Fruit fly (Drosophila melanogaster): ENCODE measurements around the gene Tango6.
A peak's percentile ranks its signal among the peaks of the same experiment; 100 is the strongest.

The Tango6 gene

dm6 chr2L:19014881-19015366 is 46.1 kb downstream of the Tango6 start (continued):
- TF ChIP-seq CG7556 (GFP tag; optimal IDR thresholded peaks at IDR 0.05) (peak; percentile 53), sd (tag; optimal IDR thresholded peaks at IDR 0.05) (peak; percentile 72), CG14050 (GFP tag; IDR thresholded peaks at IDR 0.05) (no peak), CrebB (tag; optimal IDR thresholded peaks at IDR 0.05) (no peak), ERR (GFP tag; optimal IDR thresholded peaks at IDR 0.05) (no peak), Ravus (GFP tag; IDR thresholded peaks at IDR 0.05) (no peak), Hmr (GFP tag; optimal IDR thresholded peaks at IDR 0.05) (no peak), dan (GFP tag; IDR thresholded peaks at IDR 0.05) (no peak), CG2202 (tag; optimal IDR thresholded peaks at IDR 0.05) (no peak), CG4820 (GFP tag; optimal IDR thresholded peaks at IDR 0.05) (no peak), wdn (GFP tag; IDR thresholded peaks at IDR 0.05) (no peak), CHES-1-like (GFP tag; optimal IDR thresholded peaks at IDR 0.05) (no peak), CG5180 (GFP tag; optimal IDR thresholded peaks at IDR 0.05) (no peak), Tbp (GFP tag; optimal IDR thresholded peaks at IDR 0.05) (no peak), CG18476 (GFP tag; optimal IDR thresholded peaks at IDR 0.05) (peak; percentile 0), chn (GFP tag; optimal IDR thresholded peaks at IDR 0.05) (no peak), CG8388 (GFP tag; optimal IDR thresholded peaks at IDR 0.05) (no peak), Doc3 (GFP tag; IDR thresholded peaks at IDR 0.05; ENCODE audit: partially characterized antibody) (no peak), Med (GFP tag) (no peak), CG3065 (GFP tag; optimal IDR thresholded peaks at IDR 0.05) (no peak), CG34376 (GFP tag; optimal IDR thresholded peaks at IDR 0.05) (no peak), CG17802 (tag; optimal IDR thresholded peaks at IDR 0.05) (no peak), CG15269 (tag; optimal IDR thresholded peaks at IDR 0.05) (no peak), CG17186 (GFP tag; optimal IDR thresholded peaks at IDR 0.05) (no peak), Meics (GFP tag; optimal IDR thresholded peaks at IDR 0.05) (peak; percentile 40), lola (GFP tag; optimal IDR thresholded peaks at IDR 0.05) (no peak), tgo (GFP tag; IDR thresholded peaks at IDR 0.05) (no peak), ci (GFP tag; IDR thresholded peaks at IDR 0.05) (no peak), mirr (GFP tag; optimal IDR thresholded peaks at IDR 0.05) (peak; percentile 46), nau (GFP tag; optimal IDR thresholded peaks at IDR 0.05) (no peak), kni (GFP tag; optimal IDR thresholded peaks at IDR 0.05) (no peak), cato (GFP tag; optimal IDR thresholded peaks at IDR 0.05; ENCODE audit: borderline replicate concordance) (no peak), CG12769 (tag; optimal IDR thresholded peaks at IDR 0.05) (no peak), E2f2 (GFP tag; IDR thresholded peaks at IDR 0.05) (no peak; the same call in 1 of the 2 replicates), Dp (GFP tag; optimal IDR thresholded peaks at IDR 0.05) (no peak), crol (GFP tag; IDR thresholded peaks at IDR 0.05) (peak; percentile 82), Kr (GFP tag; optimal IDR thresholded peaks at IDR 0.05) (no peak), slbo (GFP tag; IDR thresholded peaks at IDR 0.05) (0 out of 2 replicates have a peak, but pooled peaks have one; percentile 1), BEAF-32 (GFP tag; optimal IDR thresholded peaks at IDR 0.05) (no peak), CG6683 (GFP tag; optimal IDR thresholded peaks at IDR 0.05) (no peak), Max (GFP tag; optimal IDR thresholded peaks at IDR 0.05) (no peak), CG18599 (GFP tag; optimal IDR thresholded peaks at IDR 0.05) (peak; percentile 57), ssp (GFP tag; IDR thresholded peaks at IDR 0.05) (no peak), CG11504 (tag; optimal IDR thresholded peaks at IDR 0.05) (no peak), Blimp-1 (GFP tag; optimal IDR thresholded peaks at IDR 0.05) (no peak), CG8290 (GFP tag; optimal IDR thresholded peaks at IDR 0.05) (no peak), CG8290 (tag; optimal IDR thresholded peaks at IDR 0.05) (no peak), sens (GFP tag) (no peak), maf-S (GFP tag; optimal IDR thresholded peaks at IDR 0.05) (no peak), zen2 (GFP tag; IDR thresholded peaks at IDR 0.05; ENCODE audit: partially characterized antibody) (no peak), CG7963 (GFP tag; IDR thresholded peaks at IDR 0.05; ENCODE audit: partially characterized antibody) (no peak)
